Fruit fly (Drosophila melanogaster) whole organism, embryonic: Measurements from ENCODE around the gene Sgp.
A peak's percentile ranks its signal among the peaks of the same experiment; 100 is the strongest.

Experiments
- CG10267 ChIP-seq: fragments of 200-800 bp; sonication (Bioruptor generic); optimal IDR thresholded peaks from 2 replicates; lab custom pipeline; 2018; ENCODE audit warnings: missing biosample characterization, mild to moderate bottlenecking, missing genetic modification characterization, moderate library complexity
- CG10462 ChIP-seq: fragments of 200-800 bp; sonication (Bioruptor generic); optimal IDR thresholded peaks from 2 replicates; lab custom pipeline; 2016; ENCODE audit warnings: missing biosample characterization, missing genetic modification characterization
- CG1603 ChIP-seq: fragments of 200-800 bp; sonication (Bioruptor generic); optimal IDR thresholded peaks from 2 replicates; lab custom pipeline; 2019; ENCODE audit warnings: missing biosample characterization, mild to moderate bottlenecking, missing genetic modification characterization, moderate library complexity
- CG16779 ChIP-seq: fragments of 200-800 bp; sonication (Bioruptor generic); IDR thresholded peaks from 2 replicates; pipeline ENCODE4 v1.3.6; 2022; ENCODE audit warnings: missing biosample characterization, missing genetic modification characterization
- CG16863 ChIP-seq: fragments of 200-800 bp; sonication (Bioruptor generic); optimal IDR thresholded peaks from 3 replicates; lab custom pipeline; 2016; ENCODE audit warnings: missing biosample characterization, missing genetic modification characterization
- CG2875 ChIP-seq: fragments of 200-800 bp; sonication (Bioruptor generic); optimal IDR thresholded peaks from 2 replicates; lab custom pipeline; 2017; ENCODE audit warnings: missing biosample characterization, mild to moderate bottlenecking, missing genetic modification characterization, missing genetic modification reagents
- CG2889 ChIP-seq: fragments of 200-800 bp; sonication (Bioruptor generic); IDR thresholded peaks from 3 replicates; pipeline ENCODE4 v1.3.6; 2022; ENCODE audit warnings: missing biosample characterization, missing genetic modification characterization
- CG31441 ChIP-seq: fragments of 200-800 bp; sonication (Bioruptor generic); IDR thresholded peaks from 2 replicates; pipeline ENCODE4 v1.3.6; 2022; ENCODE audit warnings: missing biosample characterization, missing genetic modification characterization
- CG3281 ChIP-seq: fragments of 200-800 bp; sonication (Bioruptor generic); optimal IDR thresholded peaks from 3 replicates; lab custom pipeline; 2017; ENCODE audit warnings: missing biosample characterization, mild to moderate bottlenecking, missing genetic modification characterization
- CG33557 ChIP-seq: fragments of 200-800 bp; sonication (Bioruptor generic); optimal IDR thresholded peaks from 2 replicates; lab custom pipeline; 2019; ENCODE audit warnings: missing biosample characterization, mild to moderate bottlenecking, missing genetic modification characterization, moderate library complexity
- CG3995 ChIP-seq: fragments of 200-800 bp; sonication (Bioruptor generic); optimal IDR thresholded peaks from 3 replicates; lab custom pipeline; 2016; ENCODE audit warnings: missing biosample characterization, missing genetic modification characterization
- CG5953 ChIP-seq: fragments of 200-800 bp; sonication (Bioruptor generic); IDR thresholded peaks from 2 replicates; pipeline ENCODE4 v1.3.6; 2022; ENCODE audit warnings: missing biosample characterization, missing genetic modification characterization
- CG6254 ChIP-seq: fragments of 200-800 bp; sonication (Bioruptor generic); optimal IDR thresholded peaks from 3 replicates; lab custom pipeline; 2017; ENCODE audit warnings: mild to moderate bottlenecking, missing biosample characterization, missing genetic modification reagents, missing genetic modification characterization
- CG6683 ChIP-seq: fragments of 200-800 bp; sonication (Bioruptor generic); optimal IDR thresholded peaks from 2 replicates; lab custom pipeline; 2017; ENCODE audit warnings: missing biosample characterization, mild to moderate bottlenecking, missing genetic modification characterization, missing genetic modification reagents
- CG7372 ChIP-seq: fragments of 200-800 bp; sonication (Bioruptor generic); IDR thresholded peaks from 2 replicates; pipeline ENCODE4 v1.3.6; 2022; ENCODE audit warnings: missing biosample characterization, missing genetic modification characterization
- CG8290 ChIP-seq, 3 experiments: fragments of 200-800 bp; sonication (Bioruptor generic); optimal IDR thresholded peaks; 2 replicates each; lab custom pipeline; 2016 to 2019; ENCODE audit warnings: missing biosample characterization in 3 of 3, missing genetic modification characterization in 3 of 3, mild to moderate bottlenecking in 2 of 3, moderate library complexity in 1 of 3
- CG9797 ChIP-seq: fragments of 200-800 bp; sonication (Bioruptor generic); optimal IDR thresholded peaks from 3 replicates; lab custom pipeline; 2018; ENCODE audit warnings: missing biosample characterization, mild to moderate bottlenecking, missing genetic modification characterization
- CG9876 ChIP-seq: fragments of 200-800 bp; sonication (Bioruptor generic); optimal IDR thresholded peaks from 2 replicates; lab custom pipeline; 2016; ENCODE audit warnings: missing biosample characterization, missing genetic modification characterization
- Dll ChIP-seq: fragments of 200-800 bp; sonication (Bioruptor generic); IDR thresholded peaks from 4 replicates; pipeline ENCODE4 v1.3.6; 2022; ENCODE audit warnings: missing biosample characterization, missing genetic modification characterization; ENCODE audit not compliant: partially characterized antibody
- Ets65A ChIP-seq: fragments of 200-800 bp; sonication (Bioruptor generic); peaks from one replicate; lab custom pipeline; 2016; ENCODE audit warnings: missing biosample characterization, missing genetic modification characterization
- Kr ChIP-seq: fragments of 200-800 bp; sonication (Bioruptor generic); optimal IDR thresholded peaks from 2 replicates; lab custom pipeline; 2017; ENCODE audit warnings: missing biosample characterization, mild to moderate bottlenecking, missing genetic modification characterization
- MBD-R2 ChIP-seq: fragments of 200-800 bp; sonication (Bioruptor generic); IDR thresholded peaks from 2 replicates; pipeline ENCODE4 v1.3.6; 2022; ENCODE audit warnings: missing biosample characterization, missing genetic modification characterization
- Trl ChIP-seq, 3 experiments: fragments of >200 bp in 2 of 3; fragments of 200-800 bp in 1 of 3; sonication (Bioruptor generic) in 1 of 3; optimal IDR thresholded peaks; 2 replicates in 1 of 3; 3 replicates in 2 of 3; lab custom pipeline; 2016 to 2017; ENCODE audit warnings: missing biosample characterization in 1 of 3, missing genetic modification characterization in 1 of 3
- Vsx1 ChIP-seq: fragments of 200-800 bp; sonication (Bioruptor generic); optimal IDR thresholded peaks from 2 replicates; lab custom pipeline; 2017; ENCODE audit warnings: missing biosample characterization, mild to moderate bottlenecking, missing genetic modification characterization, missing genetic modification reagents
- cg ChIP-seq: fragments of 200-800 bp; sonication (Bioruptor generic); optimal IDR thresholded peaks from 3 replicates; lab custom pipeline; 2019; ENCODE audit warnings: missing biosample characterization, mild to moderate bottlenecking, missing genetic modification characterization, moderate library complexity
- da ChIP-seq: fragments of 200-800 bp; sonication (Bioruptor generic); optimal IDR thresholded peaks from 2 replicates; lab custom pipeline; 2016; ENCODE audit warnings: missing biosample characterization, missing genetic modification characterization
- dati ChIP-seq: fragments of 200-800 bp; sonication (Bioruptor generic); IDR thresholded peaks from 2 replicates; pipeline ENCODE4 v1.3.6; 2022; ENCODE audit warnings: missing biosample characterization, missing genetic modification characterization
- dm ChIP-seq: fragments of 200-800 bp; sonication (Bioruptor generic); optimal IDR thresholded peaks from 3 replicates; lab custom pipeline; 2016; ENCODE audit warnings: missing biosample characterization, missing genetic modification characterization
- en ChIP-seq: fragments of 200-800 bp; sonication (Bioruptor generic); optimal IDR thresholded peaks from 2 replicates; lab custom pipeline; 2016; ENCODE audit warnings: missing biosample characterization, missing genetic modification characterization
- ewg ChIP-seq: fragments of 200-800 bp; sonication (Bioruptor generic); optimal IDR thresholded peaks from 3 replicates; lab custom pipeline; 2017; ENCODE audit warnings: mild to moderate bottlenecking, missing biosample characterization, missing genetic modification reagents, missing genetic modification characterization
- hb ChIP-seq: fragments of 200-800 bp; sonication (Bioruptor generic); IDR thresholded peaks from 3 replicates; pipeline ENCODE4 v1.3.6; 2022; ENCODE audit warnings: missing biosample characterization, missing genetic modification characterization; ENCODE audit not compliant: partially characterized antibody
- knrl ChIP-seq: fragments of 200-800 bp; sonication (Bioruptor generic); IDR thresholded peaks from 3 replicates; pipeline ENCODE4 v1.3.6; 2022; ENCODE audit warnings: missing biosample characterization, missing genetic modification characterization; ENCODE audit not compliant: partially characterized antibody
- mirr ChIP-seq: fragments of 200-800 bp; sonication (Bioruptor generic); optimal IDR thresholded peaks from 3 replicates; lab custom pipeline; 2018; ENCODE audit warnings: missing biosample characterization, mild to moderate bottlenecking, missing genetic modification characterization
- nerfin-1 ChIP-seq: fragments of 200-800 bp; sonication (Bioruptor generic); optimal IDR thresholded peaks from 3 replicates; lab custom pipeline; 2019; ENCODE audit warnings: missing biosample characterization, mild to moderate bottlenecking, missing genetic modification characterization, moderate library complexity
- nmo ChIP-seq: fragments of 200-800 bp; sonication (Bioruptor generic); optimal IDR thresholded peaks from 2 replicates; lab custom pipeline; 2018; ENCODE audit warnings: missing biosample characterization, mild to moderate bottlenecking, missing genetic modification characterization, moderate library complexity
- org-1 ChIP-seq: fragments of 200-800 bp; sonication (Bioruptor generic); optimal IDR thresholded peaks from 2 replicates; lab custom pipeline; 2017; ENCODE audit warnings: missing biosample characterization, missing genetic modification characterization
- pfk ChIP-seq: fragments of 200-800 bp; sonication (Bioruptor generic); optimal IDR thresholded peaks from 2 replicates; lab custom pipeline; 2018; ENCODE audit warnings: missing biosample characterization, mild to moderate bottlenecking, missing genetic modification characterization, moderate library complexity
- rib ChIP-seq: fragments of 200-800 bp; sonication (Bioruptor generic); IDR thresholded peaks from 2 replicates; pipeline ENCODE4 v1.3.6; 2022; ENCODE audit warnings: missing biosample characterization, missing genetic modification characterization
- slbo ChIP-seq: fragments of 200-800 bp; sonication (Bioruptor generic); IDR thresholded peaks from 2 replicates; pipeline ENCODE4 v1.3.6; 2022; ENCODE audit warnings: missing biosample characterization, missing genetic modification characterization
- sqz ChIP-seq: fragments of 200-800 bp; sonication (Bioruptor generic); optimal IDR thresholded peaks from 3 replicates; lab custom pipeline; 2018; ENCODE audit warnings: missing biosample characterization, mild to moderate bottlenecking, missing genetic modification characterization
- stwl ChIP-seq: fragments of 200-800 bp; sonication (Bioruptor generic); optimal IDR thresholded peaks from 3 replicates; lab custom pipeline; 2018; ENCODE audit warnings: missing biosample characterization, mild to moderate bottlenecking, missing genetic modification characterization, moderate library complexity
- tna ChIP-seq: fragments of 200-800 bp; sonication (Bioruptor generic); IDR thresholded peaks from 2 replicates; pipeline ENCODE4 v1.3.6; 2022; ENCODE audit warnings: missing biosample characterization, missing genetic modification characterization; ENCODE audit not compliant: partially characterized antibody
- toy ChIP-seq: fragments of 200-800 bp; sonication (Bioruptor generic); IDR thresholded peaks from 2 replicates; pipeline ENCODE4 v1.3.6; 2022; ENCODE audit warnings: missing biosample characterization, missing genetic modification characterization
- trh ChIP-seq: fragments of 200-800 bp; sonication (Bioruptor generic); optimal IDR thresholded peaks from 2 replicates; lab custom pipeline; 2016; ENCODE audit warnings: missing biosample characterization, missing genetic modification characterization
- tup ChIP-seq: fragments of 200-800 bp; sonication (Bioruptor generic); optimal IDR thresholded peaks from 2 replicates; lab custom pipeline; 2016; ENCODE audit warnings: missing biosample characterization, mild to moderate bottlenecking, missing genetic modification characterization, moderate library complexity
- vvl ChIP-seq: fragments of 200-800 bp; sonication (Bioruptor generic); IDR thresholded peaks from 2 replicates; pipeline ENCODE4 v1.3.6; 2022; ENCODE audit warnings: missing biosample characterization, missing genetic modification characterization
- z ChIP-seq: fragments of 200-800 bp; sonication (Bioruptor generic); IDR thresholded peaks from 3 replicates; pipeline ENCODE4 v1.3.6; 2022; ENCODE audit warnings: missing biosample characterization, missing genetic modification characterization
- zen2 ChIP-seq: fragments of 200-800 bp; sonication (Bioruptor generic); IDR thresholded peaks from 3 replicates; pipeline ENCODE4 v1.3.6; 2022; ENCODE audit warnings: missing biosample characterization, missing genetic modification characterization; ENCODE audit not compliant: partially characterized antibody

Sgp gene

dm6 chr2L:8521724-8522309 lies 2.3 kb downstream of the Sgp start, which contains the start of gene Acer (continued):
- peak; percentile 26; the same call in 1 of the 2 replicates for TF ChIP-seq MBD-R2 (GFP tag; lab: Robert Waterston, UW)
- TF ChIP-seq CG16779, result no peak
- no peak for TF ChIP-seq Ets65A
- TF ChIP-seq hb (GFP tag; lab: Robert Waterston, UW), result no peak
- no peak for TF ChIP-seq CG5953 (GFP tag; lab: Robert Waterston, UW)
- no peak for TF ChIP-seq en (GFP tag; lab: Kevin White, UChicago)
- no peak for TF ChIP-seq CG6254 (GFP tag; lab: Kevin White, UChicago)
- no peak for TF ChIP-seq CG6683 (GFP tag; lab: Kevin White, UChicago)
- no peak for TF ChIP-seq slbo (GFP tag; lab: Robert Waterston, UW)
- TF ChIP-seq Vsx1 (GFP tag; lab: Kevin White, UChicago), result no peak
- TF ChIP-seq dm (GFP tag; lab: Kevin White, UChicago), result no peak
- peak; percentile 73; the same call in 1 of the 2 replicates for TF ChIP-seq rib
- TF ChIP-seq CG1603 (tag; lab: Kevin White, UChicago), result no peak
- TF ChIP-seq tup (GFP tag; lab: Kevin White, UChicago), result no peak
- TF ChIP-seq z (GFP tag; lab: Robert Waterston, UW), result 0 out of 3 replicates have a peak, but pooled peaks have one; percentile 23
- no peak for TF ChIP-seq org-1 (GFP tag; lab: Kevin White, UChicago)
- TF ChIP-seq CG9876 (GFP tag; lab: Kevin White, UChicago), result no peak
- TF ChIP-seq knrl (GFP tag; lab: Robert Waterston, UW), result 0 out of 3 replicates have a peak, but pooled peaks have one; percentile 29
- TF ChIP-seq trh (GFP tag; lab: Kevin White, UChicago), result no peak
- peak; percentile 4; the same call in 1 of the 3 replicates for TF ChIP-seq zen2
- 0 out of 2 replicates have a peak, but pooled peaks have one; percentile 25 for TF ChIP-seq CG31441 (GFP tag; lab: Robert Waterston, UW)
- TF ChIP-seq toy, result no peak
- TF ChIP-seq CG2889 (GFP tag; lab: Robert Waterston, UW), result no peak
- no peak for TF ChIP-seq vvl
- peak; percentile 24 for TF ChIP-seq CG3995 (GFP tag; lab: Kevin White, UChicago)
- no peak for TF ChIP-seq CG3281 (GFP tag; lab: Kevin White, UChicago)
- peak in 1 of 2 experiments; percentile 43 for TF ChIP-seq Trl (optimal IDR thresholded peaks at IDR 0.05; lab: Kevin White, UChicago)
- peak; percentile 25 for TF ChIP-seq Trl (GFP tag; optimal IDR thresholded peaks at IDR 0.05; lab: Kevin White, UChicago)
- TF ChIP-seq CG9797, result peak; percentile 11
- no peak for TF ChIP-seq CG2875 (GFP tag; lab: Kevin White, UChicago)
- TF ChIP-seq CG16863 (GFP tag; lab: Kevin White, UChicago), result no peak
- peak; percentile 3 for TF ChIP-seq nerfin-1 (tag; lab: Kevin White, UChicago)
- TF ChIP-seq mirr (GFP tag; lab: Kevin White, UChicago), result peak; percentile 13
- TF ChIP-seq CG33557 (GFP tag; lab: Kevin White, UChicago), result no peak
- peak; percentile 20 for TF ChIP-seq nmo
- peak; percentile 13; the same call in 1 of the 2 replicates for TF ChIP-seq tna (GFP tag; lab: Robert Waterston, UW)
- TF ChIP-seq CG8290 (GFP tag; optimal IDR thresholded peaks at IDR 0.05; lab: Kevin White, UChicago), result peak; percentile 52
- no peak for TF ChIP-seq CG8290 (tag; optimal IDR thresholded peaks at IDR 0.05; lab: Kevin White, UChicago)
- TF ChIP-seq sqz (GFP tag; lab: Kevin White, UChicago), result peak; percentile 51
- peak; percentile 37 for TF ChIP-seq CG10267 (tag; lab: Kevin White, UChicago)
- TF ChIP-seq Dll (GFP tag; lab: Robert Waterston, UW), result peak; percentile 60; the same call in 3 of the 4 replicates
- no peak for TF ChIP-seq ewg (GFP tag; lab: Kevin White, UChicago)
- TF ChIP-seq dati (GFP tag; lab: Robert Waterston, UW), result no peak
- TF ChIP-seq pfk (GFP tag; lab: Kevin White, UChicago), result peak; percentile 11
- no peak for TF ChIP-seq CG7372 (GFP tag; lab: Robert Waterston, UW)
- peak; percentile 20 for TF ChIP-seq CG10462
- peak; percentile 54 for TF ChIP-seq stwl (tag; lab: Kevin White, UChicago)
- peak; percentile 24 for TF ChIP-seq Kr (GFP tag; lab: Kevin White, UChicago)
- TF ChIP-seq cg (GFP tag; lab: Kevin White, UChicago), result peak; percentile 70
- no peak for TF ChIP-seq da
